Worm (Caenorhabditis elegans) whole organism, late embryonic: ENCODE measurements around the gene srj-19.

Source experiments
- F13H6.1 ChIP-seq: sonication (generic microtip); optimal IDR thresholded peaks from 2 replicates; lab custom pipeline; 2016; ENCODE audit warnings: missing genetic modification characterization, missing compliant biosample characterization
- K02D7.2 ChIP-seq: sonication (generic microtip); optimal IDR thresholded peaks from 2 replicates; lab custom pipeline; 2017; ENCODE audit warnings: mild to moderate bottlenecking, missing genetic modification characterization, missing compliant biosample characterization
- K09A11.1 ChIP-seq: sonication (generic microtip); optimal IDR thresholded peaks from 2 replicates; lab custom pipeline; 2017; ENCODE audit warnings: antibody characterized with exemption, mild to moderate bottlenecking, missing genetic modification characterization, missing compliant biosample characterization; ENCODE audit not compliant: insufficient read depth
- Y22D7AL.16 ChIP-seq: sonication (generic microtip); optimal IDR thresholded peaks from 2 replicates; lab custom pipeline; 2016; ENCODE audit warnings: missing genetic modification characterization, missing compliant biosample characterization
- ahr-1 ChIP-seq: sonication (generic microtip); optimal IDR thresholded peaks from 2 replicates; lab custom pipeline; 2016; ENCODE audit warnings: missing genetic modification characterization, missing compliant biosample characterization
- ama-1 ChIP-seq: fragments of 150-350 bp; optimal IDR thresholded peaks from 2 replicates; lab custom pipeline; 2014
- ceh-14 ChIP-seq: sonication (generic microtip); optimal IDR thresholded peaks from 2 replicates; lab custom pipeline; 2016; ENCODE audit warnings: missing genotype, missing genetic modification characterization, missing compliant biosample characterization
- ceh-18 ChIP-seq: sonication (generic microtip); optimal IDR thresholded peaks from 2 replicates; lab custom pipeline; 2016; ENCODE audit warnings: missing genetic modification characterization, missing compliant biosample characterization
- ceh-2 ChIP-seq: sonication (generic microtip); optimal IDR thresholded peaks from 2 replicates; lab custom pipeline; 2016; ENCODE audit warnings: missing genotype, missing genetic modification characterization, missing compliant biosample characterization
- ceh-24 ChIP-seq: sonication (generic microtip); optimal IDR thresholded peaks from 2 replicates; lab custom pipeline; 2016; ENCODE audit warnings: mild to moderate bottlenecking, missing genetic modification characterization, missing compliant biosample characterization
- ceh-30 ChIP-seq: fragments of 150-350 bp; optimal IDR thresholded peaks from 2 replicates; lab custom pipeline; 2014; ENCODE audit warnings: missing biosample characterization, missing genetic modification characterization
- ceh-31 ChIP-seq: sonication (generic microtip); optimal IDR thresholded peaks from 2 replicates; lab custom pipeline; 2016; ENCODE audit warnings: missing genetic modification characterization, missing compliant biosample characterization
- ceh-34 ChIP-seq: sonication (generic microtip); optimal IDR thresholded peaks from 2 replicates; lab custom pipeline; 2016; ENCODE audit warnings: mild to moderate bottlenecking, missing genetic modification characterization, missing compliant biosample characterization
- ceh-48 ChIP-seq: sonication (generic microtip); optimal IDR thresholded peaks from 2 replicates; lab custom pipeline; 2016; ENCODE audit warnings: missing genetic modification characterization, inconsistent platforms, missing compliant biosample characterization
- ceh-6 ChIP-seq: fragments of 200-800 bp; sonication (Bioruptor generic); optimal IDR thresholded peaks from 2 replicates; lab custom pipeline; 2018; ENCODE audit warnings: mild to moderate bottlenecking, missing genetic modification characterization, missing compliant biosample characterization
- ceh-9 ChIP-seq: sonication (generic microtip); optimal IDR thresholded peaks from 2 replicates; lab custom pipeline; 2016; ENCODE audit warnings: mild to moderate bottlenecking, missing genetic modification characterization, inconsistent platforms, missing compliant biosample characterization
- dmd-4 ChIP-seq: sonication (generic microtip); optimal IDR thresholded peaks from 2 replicates; lab custom pipeline; 2016; ENCODE audit warnings: borderline replicate concordance, missing genetic modification characterization, missing compliant biosample characterization
- dve-1 ChIP-seq: sonication (generic microtip); optimal IDR thresholded peaks from 2 replicates; lab custom pipeline; 2017; ENCODE audit warnings: antibody characterized with exemption, mild to moderate bottlenecking, missing genetic modification characterization, missing compliant biosample characterization
- elt-2 ChIP-seq: sonication (generic microtip); optimal IDR thresholded peaks from 2 replicates; lab custom pipeline; 2016; ENCODE audit warnings: missing genetic modification reagents, missing genetic modification characterization, missing compliant biosample characterization
- elt-4 ChIP-seq: sonication (generic microtip); optimal IDR thresholded peaks from 2 replicates; lab custom pipeline; 2016; ENCODE audit warnings: missing genetic modification characterization, missing compliant biosample characterization
- eyg-1 ChIP-seq: sonication (generic microtip); optimal IDR thresholded peaks from 2 replicates; lab custom pipeline; 2016; ENCODE audit warnings: missing genotype, missing genetic modification characterization, missing compliant biosample characterization
- fax-1 ChIP-seq: sonication (generic microtip); optimal IDR thresholded peaks from 2 replicates; lab custom pipeline; 2016; ENCODE audit warnings: missing genotype, missing genetic modification characterization, missing compliant biosample characterization
- fkh-6 ChIP-seq: sonication (generic microtip); optimal IDR thresholded peaks from 2 replicates; lab custom pipeline; 2016; ENCODE audit warnings: missing genetic modification characterization, missing compliant biosample characterization
- hlh-13 ChIP-seq: fragments of 200-800 bp; sonication (Bioruptor generic); optimal IDR thresholded peaks from 2 replicates; lab custom pipeline; 2018; ENCODE audit warnings: mild to moderate bottlenecking, missing genetic modification characterization, missing compliant biosample characterization
- hlh-15 ChIP-seq: sonication (generic microtip); optimal IDR thresholded peaks from 2 replicates; lab custom pipeline; 2016; ENCODE audit warnings: missing genetic modification characterization, missing compliant biosample characterization
- hlh-6 ChIP-seq: sonication (generic microtip); optimal IDR thresholded peaks from 2 replicates; lab custom pipeline; 2016; ENCODE audit warnings: missing genotype, missing genetic modification characterization, missing compliant biosample characterization
- lim-6 ChIP-seq: sonication (generic microtip); optimal IDR thresholded peaks from 2 replicates; lab custom pipeline; 2016; ENCODE audit warnings: missing genetic modification characterization, missing compliant biosample characterization
- lin-11 ChIP-seq: fragments of 200-800 bp; sonication (Bioruptor generic); optimal IDR thresholded peaks from 2 replicates; lab custom pipeline; 2018; ENCODE audit warnings: mild to moderate bottlenecking, missing genetic modification characterization, missing compliant biosample characterization
- nfya-1 ChIP-seq: sonication (generic microtip); optimal IDR thresholded peaks from 2 replicates; lab custom pipeline; 2017; ENCODE audit warnings: missing genetic modification characterization, mild to moderate bottlenecking, missing compliant biosample characterization, antibody characterized with exemption, moderate library complexity
- nhr-11 ChIP-seq: fragments of 150-350 bp; optimal IDR thresholded peaks from 2 replicates; lab custom pipeline; 2014; ENCODE audit warnings: missing biosample characterization, missing genetic modification characterization
- nhr-232 ChIP-seq: sonication (generic microtip); optimal IDR thresholded peaks from 2 replicates; lab custom pipeline; 2016; ENCODE audit warnings: missing genetic modification characterization, missing compliant biosample characterization
- pag-3 ChIP-seq: sonication (generic microtip); optimal IDR thresholded peaks from 2 replicates; lab custom pipeline; 2016; ENCODE audit warnings: missing compliant biosample characterization, missing genetic modification characterization, borderline replicate concordance
- pax-1 ChIP-seq: fragments of 150-350 bp; optimal IDR thresholded peaks from 2 replicates; lab custom pipeline; 2014; ENCODE audit warnings: missing biosample characterization, missing genetic modification characterization
- pros-1 ChIP-seq: fragments of 150-350 bp; optimal IDR thresholded peaks from 2 replicates; lab custom pipeline; 2014; ENCODE audit warnings: missing biosample characterization, missing genetic modification reagents, missing genetic modification characterization
- ref-2 ChIP-seq: sonication (generic microtip); optimal IDR thresholded peaks from 2 replicates; lab custom pipeline; 2016; ENCODE audit warnings: missing genetic modification characterization, missing compliant biosample characterization
- sox-2 ChIP-seq: fragments of 200-800 bp; sonication (Bioruptor generic); IDR thresholded peaks from 2 replicates; pipeline ENCODE4 v1.3.6; 2022; ENCODE audit warnings: missing genetic modification reagents, missing genetic modification characterization, missing compliant biosample characterization
- sox-4 ChIP-seq: sonication (generic microtip); optimal IDR thresholded peaks from 2 replicates; lab custom pipeline; 2017; ENCODE audit warnings: mild to moderate bottlenecking, missing genetic modification characterization, inconsistent platforms, missing compliant biosample characterization
- tbx-7 ChIP-seq: sonication (generic microtip); optimal IDR thresholded peaks from 2 replicates; lab custom pipeline; 2016; ENCODE audit warnings: missing genotype, missing genetic modification characterization, missing compliant biosample characterization
- unc-42 ChIP-seq: sonication (generic microtip); optimal IDR thresholded peaks from 2 replicates; lab custom pipeline; 2016; ENCODE audit warnings: missing genotype, missing genetic modification characterization, missing compliant biosample characterization
- unc-86 ChIP-seq: sonication (generic microtip); optimal IDR thresholded peaks from 2 replicates; lab custom pipeline; 2016; ENCODE audit warnings: missing genetic modification characterization, missing compliant biosample characterization

Gene srj-19

ce11 chrV:2580598-2580997, 10.1 kb upstream of the srj-19 start, which contains the start of gene C29G2.3:
Gene C29G2.3, plus strand, starts transcription at chrV:2580898.
- TF ChIP-seq ceh-24 (tag; lab: Kevin White, UChicago) (no peak), ceh-31 (no peak), eyg-1 (no peak), ref-2 (tag; lab: Kevin White, UChicago) (no peak), K02D7.2 (tag; lab: Kevin White, UChicago) (no peak), ceh-30 (no peak), unc-42 (tag; lab: Kevin White, UChicago) (no peak), fkh-6 (tag; lab: Kevin White, UChicago) (no peak), nhr-232 (no peak), lim-6 (tag; lab: Kevin White, UChicago) (no peak), sox-4 (tag; lab: Kevin White, UChicago) (no peak), dmd-4 (no peak), K09A11.1 (tag; lab: Kevin White, UChicago) (no peak), ceh-2 (no peak)

- no peak for TF ChIP-seq hlh-13
- no peak for TF ChIP-seq Y22D7AL.16 (tag; lab: Kevin White, UChicago)
- TF ChIP-seq sox-2 (GFP tag; lab: Robert Waterston, UW): no peak
- TF ChIP-seq ceh-34 (tag; lab: Kevin White, UChicago): no peak
- no peak for TF ChIP-seq nhr-11 (tag; lab: Kevin White, UChicago)
- no peak for TF ChIP-seq ceh-14 (tag; lab: Kevin White, UChicago)
- TF ChIP-seq nfya-1: no peak
- TF ChIP-seq ahr-1 (tag; lab: Kevin White, UChicago): no peak
- TF ChIP-seq unc-86 (tag; lab: Kevin White, UChicago): no peak
- TF ChIP-seq ceh-6 (GFP tag; lab: Kevin White, UChicago): no peak
- TF ChIP-seq fax-1 (tag; lab: Kevin White, UChicago): no peak
- no peak for TF ChIP-seq ceh-2
- TF ChIP-seq ceh-48 (tag; lab: Kevin White, UChicago): no peak
- no peak for TF ChIP-seq pax-1 (tag; lab: Kevin White, UChicago)
- TF ChIP-seq F13H6.1 (tag; lab: Kevin White, UChicago): no peak
These were observed 7.1 kb upstream of the srj-19 start, which contains the start of gene srt-4 for ce11 chrV:2577603-2578002. Gene srt-4, plus strand, starts transcription at chrV:2577903.

ce11 chrV:2575716-2576115, 5.2 kb upstream of the srj-19 start:
- no peak for TF ChIP-seq lin-11 (tag; lab: Kevin White, UChicago)
- TF ChIP-seq F13H6.1 (tag; lab: Kevin White, UChicago): no peak
- no peak for TF ChIP-seq elt-4 (tag; lab: Kevin White, UChicago)
- no peak for TF ChIP-seq pros-1 (tag; lab: Kevin White, UChicago)
- no peak for TF ChIP-seq unc-42 (tag; lab: Kevin White, UChicago)
- TF ChIP-seq elt-2 (tag; lab: Kevin White, UChicago): no peak
- no peak for TF ChIP-seq tbx-7 (tag; lab: Kevin White, UChicago)
- TF ChIP-seq ahr-1 (tag; lab: Kevin White, UChicago): no peak
- no peak for TF ChIP-seq fax-1 (tag; lab: Kevin White, UChicago)
- TF ChIP-seq pag-3 (tag; lab: Kevin White, UChicago): no peak
- TF ChIP-seq ceh-18 (tag; lab: Kevin White, UChicago): no peak
- TF ChIP-seq hlh-15 (tag; lab: Kevin White, UChicago): no peak
- no peak for TF ChIP-seq hlh-13
- no peak for TF ChIP-seq ama-1 (lab: Kevin White, UChicago)
- no peak for TF ChIP-seq ceh-14 (tag; lab: Kevin White, UChicago)

ce11 chrV:2573881-2574280, 3.3 kb upstream of the srj-19 start, which contains the start of gene nhr-290:
Gene nhr-290, plus strand, starts transcription at chrV:2574181.
- TF ChIP-seq pax-1 (tag; lab: Kevin White, UChicago) (no peak), ceh-31 (no peak), ceh-24 (tag; lab: Kevin White, UChicago) (no peak), elt-4 (tag; lab: Kevin White, UChicago) (no peak), ceh-9 (no peak), dve-1 (no peak), ceh-2 (no peak), hlh-6 (tag; lab: Kevin White, UChicago) (no peak)
